Fruit fly (Drosophila melanogaster) whole organism, embryonic: Measurements from ENCODE around the gene Trpgamma.

Experiments used
- CG11696 ChIP-seq: fragments of 200-800 bp; sonication (Bioruptor generic); IDR thresholded peaks from 2 replicates; pipeline ENCODE4 v1.3.6; 2022; ENCODE audit warnings: missing biosample characterization, missing genetic modification characterization
- CG12104 ChIP-seq: fragments of 200-800 bp; sonication (Bioruptor generic); optimal IDR thresholded peaks from 3 replicates; lab custom pipeline; 2016; ENCODE audit warnings: missing biosample characterization, missing genetic modification characterization
- CG1233 ChIP-seq: fragments of 200-800 bp; sonication (Bioruptor generic); optimal IDR thresholded peaks from 4 replicates; lab custom pipeline; 2018; ENCODE audit warnings: missing biosample characterization, mild to moderate bottlenecking, missing genetic modification characterization
- CG13123 ChIP-seq: fragments of 200-800 bp; sonication (Bioruptor generic); optimal IDR thresholded peaks from 2 replicates; lab custom pipeline; 2016; ENCODE audit warnings: missing biosample characterization, missing genetic modification characterization
- CG13287 ChIP-seq: fragments of 200-800 bp; sonication (Bioruptor generic); IDR thresholded peaks from 2 replicates; pipeline ENCODE4 v1.3.6; 2022; ENCODE audit warnings: missing biosample characterization, missing genetic modification characterization; ENCODE audit not compliant: partially characterized antibody
- CG18619 ChIP-seq: fragments of 200-800 bp; sonication (Bioruptor generic); optimal IDR thresholded peaks from 3 replicates; lab custom pipeline; 2017; ENCODE audit warnings: missing biosample characterization, mild to moderate bottlenecking, missing genetic modification characterization
- CG31441 ChIP-seq: fragments of 200-800 bp; sonication (Bioruptor generic); IDR thresholded peaks from 2 replicates; pipeline ENCODE4 v1.3.6; 2022; ENCODE audit warnings: missing biosample characterization, missing genetic modification characterization
- CG3163 ChIP-seq: fragments of 200-800 bp; sonication (Bioruptor generic); optimal IDR thresholded peaks from 3 replicates; lab custom pipeline; 2016; ENCODE audit warnings: missing biosample characterization, missing genetic modification characterization
- CG33557 ChIP-seq: fragments of 200-800 bp; sonication (Bioruptor generic); optimal IDR thresholded peaks from 2 replicates; lab custom pipeline; 2019; ENCODE audit warnings: missing biosample characterization, mild to moderate bottlenecking, missing genetic modification characterization, moderate library complexity
- CG4854 ChIP-seq: fragments of 200-800 bp; sonication (Bioruptor generic); optimal IDR thresholded peaks from 2 replicates; lab custom pipeline; 2016; ENCODE audit warnings: missing biosample characterization, missing genetic modification characterization, inconsistent platforms
- CG6254 ChIP-seq: fragments of 200-800 bp; sonication (Bioruptor generic); optimal IDR thresholded peaks from 3 replicates; lab custom pipeline; 2017; ENCODE audit warnings: mild to moderate bottlenecking, missing biosample characterization, missing genetic modification reagents, missing genetic modification characterization
- CG6272 ChIP-seq: fragments of 200-800 bp; sonication (Bioruptor generic); IDR thresholded peaks from 2 replicates; pipeline ENCODE4 v1.3.6; 2022; ENCODE audit warnings: missing biosample characterization, missing genetic modification characterization
- CG6689 ChIP-seq: fragments of 200-800 bp; sonication (Bioruptor generic); IDR thresholded peaks from 2 replicates; pipeline ENCODE4 v1.3.6; 2022; ENCODE audit warnings: missing biosample characterization, missing genetic modification characterization
- CG7372 ChIP-seq: fragments of 200-800 bp; sonication (Bioruptor generic); IDR thresholded peaks from 2 replicates; pipeline ENCODE4 v1.3.6; 2022; ENCODE audit warnings: missing biosample characterization, missing genetic modification characterization
- CG8281 ChIP-seq: fragments of 200-800 bp; sonication (Bioruptor generic); optimal IDR thresholded peaks from 2 replicates; lab custom pipeline; 2018; ENCODE audit warnings: missing biosample characterization, mild to moderate bottlenecking, missing genetic modification characterization, moderate library complexity
- CG9609 ChIP-seq: fragments of 200-800 bp; sonication (Bioruptor generic); optimal IDR thresholded peaks from 3 replicates; lab custom pipeline; 2016; ENCODE audit warnings: missing biosample characterization, missing genetic modification characterization
- CTCF ChIP-seq: fragments of 200-800 bp; sonication (Bioruptor generic); optimal IDR thresholded peaks from 2 replicates; lab custom pipeline; 2017; ENCODE audit warnings: missing biosample characterization, mild to moderate bottlenecking, missing genetic modification characterization, moderate library complexity
- Camta ChIP-seq: fragments of 200-800 bp; sonication (Bioruptor generic); optimal IDR thresholded peaks from 2 replicates; lab custom pipeline; 2016; ENCODE audit warnings: missing biosample characterization, missing genetic modification characterization
- Dbx ChIP-seq: fragments of 200-800 bp; sonication (Bioruptor generic); IDR thresholded peaks from 3 replicates; pipeline ENCODE4 v1.3.6; 2022; ENCODE audit warnings: missing biosample characterization, missing genetic modification characterization
- Ets97D ChIP-seq: fragments of 200-800 bp; sonication (Bioruptor generic); optimal IDR thresholded peaks from 3 replicates; lab custom pipeline; 2016; ENCODE audit warnings: missing biosample characterization, missing genetic modification characterization
- Fer3 ChIP-seq: fragments of 200-800 bp; sonication (Bioruptor generic); optimal IDR thresholded peaks from 2 replicates; lab custom pipeline; 2018; ENCODE audit warnings: missing biosample characterization, mild to moderate bottlenecking, missing genetic modification characterization, moderate library complexity
- HLH3B ChIP-seq: fragments of 200-800 bp; sonication (Bioruptor generic); IDR thresholded peaks from 2 replicates; pipeline ENCODE4 v1.3.6; 2022; ENCODE audit warnings: missing biosample characterization, missing genetic modification characterization
- Lpt ChIP-seq: fragments of >200 bp; optimal IDR thresholded peaks from 2 replicates; lab custom pipeline; 2018; ENCODE audit warnings: missing biosample characterization, missing genetic modification characterization
- MTF-1 ChIP-seq: fragments of 200-800 bp; sonication (Bioruptor generic); optimal IDR thresholded peaks from 2 replicates; lab custom pipeline; 2018; ENCODE audit warnings: missing biosample characterization, mild to moderate bottlenecking, missing genetic modification characterization, borderline replicate concordance
- Nf-YB ChIP-seq: fragments of 200-800 bp; sonication (Bioruptor generic); optimal IDR thresholded peaks from 3 replicates; lab custom pipeline; 2019; ENCODE audit warnings: missing biosample characterization, mild to moderate bottlenecking, missing genetic modification characterization, moderate library complexity
- NfI ChIP-seq: fragments of 200-800 bp; sonication (Bioruptor generic); optimal IDR thresholded peaks from 3 replicates; lab custom pipeline; 2018; ENCODE audit warnings: missing biosample characterization, mild to moderate bottlenecking, missing genetic modification characterization, moderate library complexity
- Optix ChIP-seq: fragments of 200-800 bp; sonication (Bioruptor generic); IDR thresholded peaks from 3 replicates; pipeline ENCODE4 v1.3.6; 2022; ENCODE audit warnings: missing biosample characterization, missing genetic modification characterization
- Ptx1 ChIP-seq: fragments of 200-800 bp; sonication (Bioruptor generic); IDR thresholded peaks from 2 replicates; pipeline ENCODE4 v1.3.6; 2022; ENCODE audit warnings: missing biosample characterization, missing genetic modification characterization
- Sry-β ChIP-seq: fragments of 200-800 bp; sonication (Bioruptor generic); optimal IDR thresholded peaks from 2 replicates; lab custom pipeline; 2018; ENCODE audit warnings: missing biosample characterization, mild to moderate bottlenecking, missing genetic modification characterization, moderate library complexity
- Xrp1 ChIP-seq: fragments of 200-800 bp; sonication (Bioruptor generic); IDR thresholded peaks from 2 replicates; pipeline ENCODE4 v1.3.6; 2022; ENCODE audit warnings: missing biosample characterization, missing genetic modification characterization
- ab ChIP-seq: fragments of 200-800 bp; sonication (Bioruptor generic); optimal IDR thresholded peaks from 2 replicates; lab custom pipeline; 2016; ENCODE audit warnings: missing biosample characterization, missing genetic modification characterization
- amos ChIP-seq: fragments of 200-800 bp; sonication (Bioruptor generic); IDR thresholded peaks from 2 replicates; pipeline ENCODE4 v1.3.6; 2022; ENCODE audit warnings: missing biosample characterization, missing genetic modification characterization; ENCODE audit not compliant: partially characterized antibody
- ase ChIP-seq: fragments of 200-800 bp; sonication (Bioruptor generic); IDR thresholded peaks from 3 replicates; pipeline ENCODE4 v1.3.6; 2022; ENCODE audit warnings: missing biosample characterization, missing genetic modification characterization
- ash1 ChIP-seq: fragments of 200-800 bp; sonication (Bioruptor generic); optimal IDR thresholded peaks from 2 replicates; lab custom pipeline; 2018; ENCODE audit warnings: missing biosample characterization, mild to moderate bottlenecking, missing genetic modification characterization
- bigmax ChIP-seq: fragments of 200-800 bp; sonication (Bioruptor generic); optimal IDR thresholded peaks from 2 replicates; lab custom pipeline; 2018; ENCODE audit warnings: missing biosample characterization, mild to moderate bottlenecking, missing genetic modification characterization
- bowl ChIP-seq: fragments of 200-800 bp; sonication (Bioruptor generic); IDR thresholded peaks from 2 replicates; pipeline ENCODE4 v1.3.6; 2022; ENCODE audit warnings: missing biosample characterization, missing genetic modification characterization
- dimm ChIP-seq: fragments of 200-800 bp; sonication (Bioruptor generic); IDR thresholded peaks from 2 replicates; pipeline ENCODE4 v1.3.6; 2022; ENCODE audit warnings: missing biosample characterization, missing genetic modification characterization
- ems ChIP-seq: fragments of 200-800 bp; sonication (Bioruptor generic); optimal IDR thresholded peaks from 3 replicates; lab custom pipeline; 2016; ENCODE audit warnings: missing biosample characterization, missing genetic modification characterization
- fd102C ChIP-seq: fragments of 200-800 bp; sonication (Bioruptor generic); optimal IDR thresholded peaks from 2 replicates; lab custom pipeline; 2018; ENCODE audit warnings: missing biosample characterization, mild to moderate bottlenecking, missing genetic modification characterization, moderate library complexity
- fru ChIP-seq: fragments of >200 bp; optimal IDR thresholded peaks from 2 replicates; lab custom pipeline; 2017
- gsb-n ChIP-seq: fragments of 200-800 bp; sonication (Bioruptor generic); optimal IDR thresholded peaks from 3 replicates; lab custom pipeline; 2018; ENCODE audit warnings: missing biosample characterization, mild to moderate bottlenecking, missing genetic modification characterization
- h ChIP-seq: fragments of >200 bp; optimal IDR thresholded peaks from 2 replicates; lab custom pipeline; 2017
- ind ChIP-seq: fragments of 200-800 bp; sonication (Bioruptor generic); optimal IDR thresholded peaks from 3 replicates; lab custom pipeline; 2016; ENCODE audit warnings: missing biosample characterization, missing genetic modification characterization
- klu ChIP-seq: fragments of 200-800 bp; sonication (Bioruptor generic); IDR thresholded peaks from 2 replicates; pipeline ENCODE4 v1.3.6; 2022; ENCODE audit warnings: missing biosample characterization, missing genetic modification characterization
- knrl ChIP-seq: fragments of 200-800 bp; sonication (Bioruptor generic); IDR thresholded peaks from 3 replicates; pipeline ENCODE4 v1.3.6; 2022; ENCODE audit warnings: missing biosample characterization, missing genetic modification characterization; ENCODE audit not compliant: partially characterized antibody
- lab ChIP-seq: fragments of 200-800 bp; sonication (Bioruptor generic); optimal IDR thresholded peaks from 3 replicates; lab custom pipeline; 2017; ENCODE audit warnings: missing biosample characterization, missing genetic modification characterization, mild to moderate bottlenecking, moderate library complexity, missing genetic modification reagents
- lola ChIP-seq, 3 experiments: fragments of >200 bp in 2 of 3; fragments of 200-800 bp in 1 of 3; sonication (Bioruptor generic) in 1 of 3; optimal IDR thresholded peaks; 2 replicates each; lab custom pipeline; 2017 to 2019; ENCODE audit warnings: missing biosample characterization in 3 of 3, missing genetic modification characterization in 3 of 3, mild to moderate bottlenecking in 1 of 3, moderate library complexity in 1 of 3
- oc ChIP-seq: fragments of 200-800 bp; sonication (Bioruptor generic); optimal IDR thresholded peaks from 2 replicates; lab custom pipeline; 2018; ENCODE audit warnings: missing biosample characterization, mild to moderate bottlenecking, missing genetic modification characterization, moderate library complexity
- pzg ChIP-seq: fragments of 200-800 bp; sonication (Bioruptor generic); optimal IDR thresholded peaks from 3 replicates; lab custom pipeline; 2018; ENCODE audit warnings: missing biosample characterization, mild to moderate bottlenecking, missing genetic modification characterization, moderate library complexity
- tap ChIP-seq: fragments of 200-800 bp; optimal IDR thresholded peaks from 3 replicates; lab custom pipeline; 2019; ENCODE audit warnings: missing biosample characterization, mild to moderate bottlenecking, missing genetic modification characterization, moderate library complexity
- tio ChIP-seq: fragments of 200-800 bp; sonication (Bioruptor generic); optimal IDR thresholded peaks from 2 replicates; lab custom pipeline; 2017; ENCODE audit warnings: missing biosample characterization, missing genetic modification characterization, inconsistent platforms
- vfl ChIP-seq: fragments of 200-800 bp; sonication (Bioruptor generic); optimal IDR thresholded peaks from 2 replicates; lab custom pipeline; 2016; ENCODE audit warnings: missing biosample characterization, missing genetic modification characterization
- zfh1 ChIP-seq: fragments of 200-800 bp; sonication (Bioruptor generic); IDR thresholded peaks from 3 replicates; pipeline ENCODE4 v1.3.6; 2022; ENCODE audit warnings: missing biosample characterization, missing genetic modification characterization

Trpgamma gene

DNA sequence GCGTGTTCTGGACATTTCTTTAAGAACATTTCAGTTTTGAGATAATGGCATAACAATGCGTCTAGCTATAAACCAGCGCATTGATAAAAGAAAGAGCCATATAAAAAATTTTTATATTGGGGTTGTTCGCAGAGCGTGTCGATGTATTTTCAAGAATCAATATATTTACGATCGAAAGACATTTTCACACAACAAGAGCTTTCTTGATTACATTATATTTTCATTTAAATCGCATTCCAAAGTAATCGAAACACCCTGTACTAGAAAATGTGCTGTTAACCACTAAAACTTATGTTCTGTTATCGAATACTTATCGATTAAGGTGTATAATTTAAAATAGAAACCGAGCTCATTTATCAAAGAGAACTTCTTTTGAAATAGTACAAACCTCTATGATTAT is 27.3 kb upstream of the Trpgamma start (continued):
- TF ChIP-seq zfh1 (GFP tag; lab: Robert Waterston, UW) (peak; percentile 59; the same call in 2 of the 3 replicates), CG11696 (GFP tag; lab: Robert Waterston, UW) (no peak), CG1233 (GFP tag; lab: Kevin White, UChicago) (no peak), pzg (GFP tag; lab: Kevin White, UChicago) (no peak), Xrp1 (GFP tag; lab: Robert Waterston, UW) (no peak), CG18619 (GFP tag; lab: Kevin White, UChicago) (no peak), tio (peak; percentile 49), CG13123 (no peak), CG33557 (peak; percentile 1), tap (tag; lab: Kevin White, UChicago) (no peak), Optix (no peak), CG3163 (peak; percentile 8), Sry-β (GFP tag; lab: Kevin White, UChicago) (no peak), oc (tag; lab: Kevin White, UChicago) (no peak), Dbx (GFP tag; lab: Robert Waterston, UW) (peak; percentile 49; the same call in 1 of the 3 replicates), ash1 (GFP tag; lab: Kevin White, UChicago) (no peak), Camta (GFP tag; lab: Kevin White, UChicago) (peak; percentile 53), MTF-1 (no peak), vfl (GFP tag; lab: Kevin White, UChicago) (no peak), dimm (GFP tag; lab: Robert Waterston, UW) (no peak), CG7372 (no peak), ab (GFP tag; lab: Kevin White, UChicago) (no peak), klu (peak; percentile 36), CG6254 (GFP tag; lab: Kevin White, UChicago) (no peak), lola (GFP tag; optimal IDR thresholded peaks at IDR 0.05; lab: Kevin White, UChicago) (no peak), bowl (GFP tag; lab: Robert Waterston, UW) (no peak), CG12104 (GFP tag; lab: Kevin White, UChicago) (peak; percentile 43), h (no peak), Ets97D (GFP tag; lab: Kevin White, UChicago) (no peak), CG6272 (no peak), gsb-n (no peak), CG8281 (tag; lab: Kevin White, UChicago) (no peak), ase (GFP tag; lab: Robert Waterston, UW) (no peak), CG13287 (GFP tag; lab: Robert Waterston, UW) (no peak), Fer3 (tag; lab: Kevin White, UChicago) (no peak), ems (GFP tag; lab: Kevin White, UChicago) (peak; percentile 34), amos (no peak), lab (no peak), CG4854 (peak; percentile 31), Nf-YB (GFP tag; lab: Kevin White, UChicago) (no peak), knrl (no peak), fru (lab: Kevin White, UChicago) (no peak), Lpt (GFP tag; lab: Kevin White, UChicago) (no peak), CG9609 (peak; percentile 32), Ptx1 (GFP tag; lab: Robert Waterston, UW) (no peak), NfI (GFP tag; lab: Kevin White, UChicago) (peak; percentile 67), ind (GFP tag; lab: Kevin White, UChicago) (no peak), bigmax (GFP tag; lab: Kevin White, UChicago) (no peak), CG31441 (GFP tag; lab: Robert Waterston, UW) (no peak), CG6689 (GFP tag; lab: Robert Waterston, UW) (no peak), HLH3B (GFP tag; lab: Robert Waterston, UW) (peak; percentile 25; the same call in 1 of the 2 replicates), fd102C (GFP tag; lab: Kevin White, UChicago) (no peak), CTCF (GFP tag; lab: Kevin White, UChicago) (no peak)
